Worm (Caenorhabditis elegans): ENCODE measurements around the gene Y111B2A.12.
A peak's percentile ranks its signal among the peaks of the same experiment; 100 is the strongest.

Gene Y111B2A.12

DNA sequence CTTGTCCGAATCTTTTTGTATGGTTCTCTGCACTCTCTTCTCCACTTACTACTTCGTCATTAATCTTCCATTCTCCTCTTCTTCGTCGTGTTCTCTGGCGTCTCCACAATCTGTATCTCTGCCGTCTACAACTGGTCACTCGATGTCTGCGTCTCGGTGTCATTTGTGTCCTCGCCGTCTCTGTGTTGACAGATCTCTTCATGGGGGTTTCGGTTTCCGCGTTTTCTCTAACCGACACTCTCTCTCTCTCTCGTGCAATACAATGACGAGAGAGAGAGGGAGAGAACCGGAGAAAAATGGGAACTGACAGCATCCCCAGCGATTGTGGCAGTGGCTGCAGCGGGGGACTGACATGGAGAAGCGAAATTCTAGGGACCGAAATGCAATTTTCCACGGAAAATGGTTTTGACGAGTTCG lies 3.4 kb downstream of the Y111B2A.12 start (continued):
- peak; percentile 70; the same call in 1 of the 2 replicates for TF ChIP-seq Y75B8A.6 (GFP tag; IDR thresholded peaks at IDR 0.05)
- TF ChIP-seq saeg-2 (GFP tag; IDR thresholded peaks at IDR 0.05) = peak; percentile 98
- TF ChIP-seq lim-7 (GFP tag; IDR thresholded peaks at IDR 0.05) = 0 out of 2 replicates have a peak, but pooled peaks have one; percentile 32
- TF ChIP-seq F37D6.2 (tag; optimal IDR thresholded peaks at IDR 0.05) = peak; percentile 96
- TF ChIP-seq mdl-1 (tag; optimal IDR thresholded peaks at IDR 0.05) = peak; percentile 98
- TF ChIP-seq R02D3.7 (tag; optimal IDR thresholded peaks at IDR 0.05) = no peak
- TF ChIP-seq hlh-11 (tag; optimal IDR thresholded peaks at IDR 0.05) = peak; percentile 100
- peak; percentile 60 for TF ChIP-seq lin-39 (tag; optimal IDR thresholded peaks at IDR 0.05)
- TF ChIP-seq cey-2 (tag; optimal IDR thresholded peaks at IDR 0.05; ENCODE audit: borderline replicate concordance, insufficient read depth) = peak; percentile 85
- no peak for TF ChIP-seq daf-19 (GFP tag; conservative IDR thresholded peaks at IDR 0.05)
- peak; percentile 75 for TF ChIP-seq ceh-28 (tag; optimal IDR thresholded peaks at IDR 0.05)
- peak; percentile 90 for TF ChIP-seq nhr-42 (GFP tag; IDR thresholded peaks at IDR 0.05)
- peak; percentile 99 for TF ChIP-seq tra-1 (GFP tag; IDR thresholded peaks at IDR 0.05)
- TF ChIP-seq vab-7 (GFP tag; IDR thresholded peaks at IDR 0.05) = peak; percentile 47
- TF ChIP-seq nhr-10 (tag; optimal IDR thresholded peaks at IDR 0.05) = peak; percentile 98

DNA sequence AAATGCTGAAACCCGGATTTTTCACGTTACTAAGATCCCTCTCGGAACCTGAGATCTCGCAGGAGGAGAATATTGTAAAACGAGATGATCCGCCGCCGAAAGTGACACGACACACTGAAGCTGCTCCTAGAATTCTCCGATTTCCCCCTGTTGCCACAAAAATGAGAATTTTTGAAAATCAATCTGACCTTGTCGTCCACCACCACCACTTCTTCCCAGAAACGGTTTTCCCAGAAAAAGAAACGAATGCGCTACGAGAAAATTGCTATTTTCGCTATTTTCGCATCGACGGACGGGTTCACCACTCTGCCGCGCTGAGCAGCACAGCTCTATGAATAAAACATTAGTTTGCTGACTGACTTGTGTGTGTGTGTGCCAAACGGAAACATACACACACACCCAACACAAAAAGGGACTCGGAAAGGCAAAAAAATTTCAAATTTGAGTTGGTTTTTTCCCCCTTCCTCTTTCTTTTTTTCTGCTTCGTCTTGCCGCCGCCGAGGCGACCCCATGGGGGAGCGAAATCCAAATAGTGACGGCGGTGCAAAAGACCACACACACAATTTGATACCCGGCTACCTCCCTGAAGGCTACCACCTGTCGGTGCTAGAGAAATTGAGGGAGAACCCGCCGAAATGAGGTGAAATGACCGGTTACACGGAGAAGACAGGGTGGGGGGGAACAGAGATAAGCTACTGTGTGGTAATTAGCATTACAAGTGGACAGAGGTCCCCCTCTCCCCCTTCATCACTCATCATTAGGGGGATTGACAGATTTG lies 4.2 kb downstream of the Y111B2A.12 start:
- TF ChIP-seq zfp-3 (GFP tag; conservative IDR thresholded peaks at IDR 0.05) = 0 out of 2 replicates have a peak, but pooled peaks have one; percentile 11
- no peak for TF ChIP-seq R02D3.7 (tag; optimal IDR thresholded peaks at IDR 0.05)
- 0 out of 2 replicates have a peak, but pooled peaks have one; percentile 51 for TF ChIP-seq tra-1 (GFP tag; IDR thresholded peaks at IDR 0.05)
- peak; percentile 96 for TF ChIP-seq aha-1 (tag)
- TF ChIP-seq zag-1 (tag; optimal IDR thresholded peaks at IDR 0.05) = no peak
- TF ChIP-seq nhr-76 (tag; optimal IDR thresholded peaks at IDR 0.05) = no peak
- TF ChIP-seq mep-1 (tag; optimal IDR thresholded peaks at IDR 0.05) = peak; percentile 18
- TF ChIP-seq dmd-6 (GFP tag; IDR thresholded peaks at IDR 0.05) = no peak
- peak; percentile 13 for TF ChIP-seq ama-1 (optimal IDR thresholded peaks at IDR 0.05)
- TF ChIP-seq pha-4 (GFP tag; IDR thresholded peaks at IDR 0.05) = peak; percentile 62
- no peak for TF ChIP-seq pha-4 (tag; optimal IDR thresholded peaks at IDR 0.05)
- TF ChIP-seq lin-13 (GFP tag; optimal IDR thresholded peaks at IDR 0.05) = no peak
- TF ChIP-seq lir-3 (tag; optimal IDR thresholded peaks at IDR 0.05) = no peak
- no peak for TF ChIP-seq madf-9 (GFP tag; conservative IDR thresholded peaks at IDR 0.05)
- no peak for TF ChIP-seq nhr-77 (tag; optimal IDR thresholded peaks at IDR 0.05)
- TF ChIP-seq duxl-1 (tag; optimal IDR thresholded peaks at IDR 0.05; ENCODE audit: poor library complexity) = no peak
- no peak for TF ChIP-seq lim-7 (GFP tag; IDR thresholded peaks at IDR 0.05)
- TF ChIP-seq unc-62 (GFP tag; optimal IDR thresholded peaks at IDR 0.05 in 1 of 2) = peak in 1 of 2 experiments; percentile 6
- TF ChIP-seq unc-62 (tag; optimal IDR thresholded peaks at IDR 0.05) = no peak
- no peak for TF ChIP-seq ces-1 (GFP tag; optimal IDR thresholded peaks at IDR 0.05)
- TF ChIP-seq tag-97 (GFP tag; IDR thresholded peaks at IDR 0.05) = no peak
- TF ChIP-seq Y48G9A.11 (GFP tag; IDR thresholded peaks at IDR 0.05) = no peak
- no peak for TF ChIP-seq F26F4.8 (GFP tag; conservative IDR thresholded peaks at IDR 0.05)
- no peak for TF ChIP-seq nhr-42 (GFP tag; IDR thresholded peaks at IDR 0.05)
- no peak for TF ChIP-seq nhr-48 (tag; optimal IDR thresholded peaks at IDR 0.05)
- no peak for TF ChIP-seq ZK337.2 (GFP tag; IDR thresholded peaks at IDR 0.05)
- TF ChIP-seq set-16 (GFP tag; IDR thresholded peaks at IDR 0.05) = peak; percentile 54; the same call in 1 of the 2 replicates
- no peak for TF ChIP-seq hlh-30 (tag; optimal IDR thresholded peaks at IDR 0.05; ENCODE audit: insufficient read depth)
- peak; percentile 32 for TF ChIP-seq snpc-1.2 (GFP tag; IDR thresholded peaks at IDR 0.05)
- TF ChIP-seq ceh-44 (GFP tag; IDR thresholded peaks at IDR 0.05) = no peak
- TF ChIP-seq spr-1 (tag; optimal IDR thresholded peaks at IDR 0.05) = no peak

Measured in whole organism, L4 larva.